Worm (Caenorhabditis elegans) whole organism, early embryonic: ENCODE data around the gene asna-1.

ENCODE experiments used
- ama-1 ChIP-seq: fragments of 150-350 bp; optimal IDR thresholded peaks from 2 replicates; lab custom pipeline; 2014
- ets-7 ChIP-seq: sonication (generic microtip); optimal IDR thresholded peaks from 2 replicates; lab custom pipeline; 2016; ENCODE audit warnings: missing genotype, missing genetic modification characterization, missing compliant biosample characterization
- flt-1 ChIP-seq: fragments of 200-800 bp; sonication (Bioruptor generic); IDR thresholded peaks from 2 replicates; pipeline ENCODE4 v1.3.6; 2022; ENCODE audit warnings: missing genetic modification characterization, missing compliant biosample characterization
- hmg-4 ChIP-seq: fragments of 200-800 bp; sonication (Bioruptor generic); optimal IDR thresholded peaks from 2 replicates; lab custom pipeline; 2018; ENCODE audit warnings: mild to moderate bottlenecking, missing genetic modification characterization, missing compliant biosample characterization
- sea-1 ChIP-seq: fragments of 200-800 bp; sonication (Bioruptor generic); conservative IDR thresholded peaks from 2 replicates; pipeline ENCODE4 v1.3.6; 2022; ENCODE audit warnings: missing genetic modification characterization, missing compliant biosample characterization
- tra-4 ChIP-seq: sonication (generic microtip); optimal IDR thresholded peaks from 2 replicates; lab custom pipeline; 2017; ENCODE audit warnings: missing genetic modification characterization, missing compliant biosample characterization

DNA sequence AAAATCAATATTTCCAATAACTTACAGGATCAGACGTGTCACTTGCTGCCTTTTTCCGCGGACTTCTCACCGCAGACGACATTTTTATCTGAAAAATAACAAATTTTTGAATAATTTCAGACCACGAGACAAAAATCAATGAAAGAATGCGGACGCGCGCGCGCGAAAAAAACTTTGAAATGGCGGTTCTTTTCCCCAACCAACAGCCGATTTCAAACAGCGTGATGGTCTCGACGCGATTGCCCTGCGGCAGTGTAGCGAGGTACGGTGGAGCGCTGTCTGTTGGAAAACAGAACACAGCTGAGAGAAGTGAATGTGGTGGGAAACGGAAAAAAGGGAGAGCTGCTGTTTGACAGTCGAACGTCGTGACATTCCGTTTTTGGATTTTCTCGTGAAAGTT is 9.2 kb downstream of the asna-1 start, which contains the start of gene lin-9:
- no peak for TF ChIP-seq sea-1 (GFP tag; lab: Robert Waterston, UW)
- TF ChIP-seq hmg-4 = peak; percentile 70
- TF ChIP-seq ama-1 (lab: Kevin White, UChicago) = no peak
- no peak; the same call in 1 of the 2 replicates for TF ChIP-seq flt-1 (GFP tag; lab: Robert Waterston, UW)
- no peak for TF ChIP-seq ets-7 (tag; lab: Kevin White, UChicago)
- no peak for TF ChIP-seq tra-4
